Fruit fly (Drosophila melanogaster) whole organism, embryonic: ENCODE measurements around the gene CG18281.

ENCODE experiments used
- CG16815 ChIP-seq: fragments of 200-800 bp; sonication (Bioruptor generic); optimal IDR thresholded peaks from 3 replicates; lab custom pipeline; 2017; ENCODE audit warnings: missing biosample characterization, mild to moderate bottlenecking, missing genetic modification characterization
- CG33213 ChIP-seq: fragments of 200-800 bp; sonication (Bioruptor generic); optimal IDR thresholded peaks from 3 replicates; lab custom pipeline; 2016; ENCODE audit warnings: missing biosample characterization, missing genetic modification characterization
- E2f2 ChIP-seq: fragments of 200-800 bp; sonication (Bioruptor generic); IDR thresholded peaks from 2 replicates; pipeline ENCODE4 v1.3.6; 2022; ENCODE audit warnings: missing biosample characterization, missing genetic modification characterization
- abd-A ChIP-seq: fragments of 200-800 bp; sonication (Bioruptor generic); optimal IDR thresholded peaks from 3 replicates; lab custom pipeline; 2019; ENCODE audit warnings: missing biosample characterization, mild to moderate bottlenecking, missing genetic modification characterization, moderate library complexity

DNA sequence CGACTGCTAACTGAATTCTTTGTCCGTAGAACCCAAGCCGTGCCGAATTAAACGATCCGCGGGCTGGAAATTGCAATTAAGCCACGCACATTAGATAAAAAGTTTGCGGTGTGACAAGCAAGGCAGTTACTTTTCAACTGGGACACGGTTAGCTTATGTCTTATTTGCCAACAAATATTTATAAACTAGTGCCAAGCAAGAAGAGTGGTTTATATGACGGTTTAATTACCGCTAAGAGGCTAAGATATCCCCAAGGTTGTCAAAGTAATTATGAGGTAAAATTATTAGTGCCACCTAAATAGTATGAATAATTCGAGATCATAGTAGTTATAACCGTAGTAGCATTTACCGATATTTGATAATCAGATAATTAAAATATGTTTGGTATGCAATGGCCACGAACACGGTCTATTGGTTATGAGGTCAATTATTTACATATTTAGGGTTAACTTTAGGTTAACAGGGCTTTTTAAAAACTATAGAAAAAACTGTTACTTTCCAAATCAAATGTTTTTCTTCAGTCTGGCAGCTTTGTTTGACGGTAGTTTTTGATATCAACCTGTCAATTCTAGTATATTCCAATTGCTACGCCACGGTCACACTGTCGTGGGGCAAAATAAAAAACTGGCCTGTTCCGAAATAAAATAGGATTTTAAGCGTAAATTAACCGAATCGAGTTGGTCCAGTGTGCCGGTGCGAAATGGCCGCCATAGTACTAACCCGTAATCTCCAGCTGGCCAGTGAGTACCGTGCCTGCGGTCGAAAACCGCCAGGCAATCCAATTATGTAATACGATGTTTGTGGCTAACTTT, 4.7 kb upstream of the CG18281 start, which contains the start of gene ZnT77C:
- TF ChIP-seq CG33213 (GFP tag; lab: Kevin White, UChicago) (peak; percentile 72), CG16815 (GFP tag; lab: Kevin White, UChicago) (no peak), abd-A (tag; lab: Kevin White, UChicago) (no peak), E2f2 (GFP tag; lab: Robert Waterston, UW) (peak; percentile 50)
